Fruit fly (Drosophila melanogaster) whole organism, embryonic: ENCODE results near the gene Frq2.

ENCODE experiments used
- CG11504 ChIP-seq: fragments of 200-800 bp; sonication (Bioruptor generic); optimal IDR thresholded peaks from 3 replicates; lab custom pipeline; 2019; ENCODE audit warnings: missing biosample characterization, mild to moderate bottlenecking, missing genetic modification characterization, moderate library complexity
- CG12236 ChIP-seq: fragments of 200-800 bp; sonication (Bioruptor generic); optimal IDR thresholded peaks from 2 replicates; lab custom pipeline; 2016; ENCODE audit warnings: missing biosample characterization, missing genetic modification characterization
- CG12744 ChIP-seq: fragments of 200-800 bp; sonication (Bioruptor generic); optimal IDR thresholded peaks from 2 replicates; lab custom pipeline; 2016; ENCODE audit warnings: missing biosample characterization, missing genetic modification characterization
- CG14710 ChIP-seq: fragments of 200-800 bp; sonication (Bioruptor generic); optimal IDR thresholded peaks from 3 replicates; lab custom pipeline; 2019; ENCODE audit warnings: missing biosample characterization, mild to moderate bottlenecking, missing genetic modification characterization, moderate library complexity
- CG15601 ChIP-seq: fragments of 200-800 bp; sonication (Bioruptor generic); optimal IDR thresholded peaks from 3 replicates; lab custom pipeline; 2019; ENCODE audit warnings: missing biosample characterization, mild to moderate bottlenecking, missing genetic modification characterization, moderate library complexity
- CG15696 ChIP-seq: fragments of 200-800 bp; sonication (Bioruptor generic); optimal IDR thresholded peaks from 2 replicates; lab custom pipeline; 2019; ENCODE audit warnings: missing biosample characterization, mild to moderate bottlenecking, missing genetic modification characterization, moderate library complexity
- CG1647 ChIP-seq: fragments of 200-800 bp; sonication (Bioruptor generic); optimal IDR thresholded peaks from 3 replicates; lab custom pipeline; 2016; ENCODE audit warnings: missing biosample characterization, missing genetic modification characterization
- CG16815 ChIP-seq: fragments of 200-800 bp; sonication (Bioruptor generic); optimal IDR thresholded peaks from 3 replicates; lab custom pipeline; 2017; ENCODE audit warnings: missing biosample characterization, mild to moderate bottlenecking, missing genetic modification characterization
- CG17361 ChIP-seq: fragments of 200-800 bp; sonication (Bioruptor generic); IDR thresholded peaks from 3 replicates; pipeline ENCODE4 v1.3.6; 2022; ENCODE audit warnings: missing biosample characterization, missing genetic modification characterization
- CG17802 ChIP-seq: fragments of 200-800 bp; sonication (Bioruptor generic); optimal IDR thresholded peaks from 2 replicates; lab custom pipeline; 2018; ENCODE audit warnings: missing biosample characterization, mild to moderate bottlenecking, missing genetic modification characterization, moderate library complexity
- CG2678 ChIP-seq: fragments of 200-800 bp; sonication (Bioruptor generic); optimal IDR thresholded peaks from 3 replicates; lab custom pipeline; 2019; ENCODE audit warnings: missing biosample characterization, mild to moderate bottlenecking, missing genetic modification characterization, moderate library complexity
- CG4360 ChIP-seq: fragments of 200-800 bp; sonication (Bioruptor generic); IDR thresholded peaks from 2 replicates; pipeline ENCODE4 v1.3.6; 2022; ENCODE audit warnings: missing biosample characterization, missing genetic modification characterization
- CG4404 ChIP-seq: fragments of 200-800 bp; sonication (Bioruptor generic); IDR thresholded peaks from 2 replicates; pipeline ENCODE4 v1.3.6; 2022; ENCODE audit warnings: missing biosample characterization, missing genetic modification characterization
- CG6813 ChIP-seq: fragments of 200-800 bp; sonication (Bioruptor generic); optimal IDR thresholded peaks from 2 replicates; lab custom pipeline; 2017; ENCODE audit warnings: missing biosample characterization, missing genetic modification characterization, mild to moderate bottlenecking, moderate library complexity, missing genetic modification reagents
- CG7372 ChIP-seq: fragments of 200-800 bp; sonication (Bioruptor generic); IDR thresholded peaks from 2 replicates; pipeline ENCODE4 v1.3.6; 2022; ENCODE audit warnings: missing biosample characterization, missing genetic modification characterization
- CG7786 ChIP-seq: fragments of 200-800 bp; sonication (Bioruptor generic); optimal IDR thresholded peaks from 2 replicates; lab custom pipeline; 2016; ENCODE audit warnings: missing biosample characterization, missing genetic modification characterization
- CG7839 ChIP-seq: fragments of 200-800 bp; sonication (Bioruptor generic); optimal IDR thresholded peaks from 3 replicates; lab custom pipeline; 2018; ENCODE audit warnings: missing biosample characterization, mild to moderate bottlenecking, missing genetic modification characterization, moderate library complexity
- CG9727 ChIP-seq: fragments of 200-800 bp; sonication (Bioruptor generic); optimal IDR thresholded peaks from 3 replicates; lab custom pipeline; 2017; ENCODE audit warnings: missing biosample characterization, mild to moderate bottlenecking, missing genetic modification characterization
- Dll ChIP-seq: fragments of 200-800 bp; sonication (Bioruptor generic); IDR thresholded peaks from 4 replicates; pipeline ENCODE4 v1.3.6; 2022; ENCODE audit warnings: missing biosample characterization, missing genetic modification characterization; ENCODE audit not compliant: partially characterized antibody
- Fer1 ChIP-seq: fragments of 200-800 bp; sonication (Bioruptor generic); optimal IDR thresholded peaks from 2 replicates; lab custom pipeline; 2017; ENCODE audit warnings: missing biosample characterization, mild to moderate bottlenecking, missing genetic modification characterization
- HLH54F ChIP-seq: fragments of 200-800 bp; sonication (Bioruptor generic); optimal IDR thresholded peaks from 3 replicates; lab custom pipeline; 2016; ENCODE audit warnings: missing biosample characterization, missing genetic modification characterization
- Jarid2 ChIP-seq: fragments of 200-800 bp; sonication (Bioruptor generic); optimal IDR thresholded peaks from 3 replicates; lab custom pipeline; 2017; ENCODE audit warnings: mild to moderate bottlenecking, missing biosample characterization, missing genetic modification reagents, missing genetic modification characterization
- NC2β ChIP-seq: fragments of 200-800 bp; sonication (Bioruptor generic); optimal IDR thresholded peaks from 2 replicates; lab custom pipeline; 2016; ENCODE audit warnings: missing biosample characterization, missing genetic modification characterization
- Nf-YB ChIP-seq: fragments of 200-800 bp; sonication (Bioruptor generic); optimal IDR thresholded peaks from 3 replicates; lab custom pipeline; 2019; ENCODE audit warnings: missing biosample characterization, mild to moderate bottlenecking, missing genetic modification characterization, moderate library complexity
- Oli ChIP-seq: fragments of 200-800 bp; sonication (Bioruptor generic); optimal IDR thresholded peaks from 2 replicates; lab custom pipeline; 2018; ENCODE audit warnings: missing biosample characterization, mild to moderate bottlenecking, missing genetic modification characterization, moderate library complexity
- Opbp ChIP-seq: fragments of 200-800 bp; sonication (Bioruptor generic); IDR thresholded peaks from 3 replicates; pipeline ENCODE4 v1.3.6; 2022; ENCODE audit warnings: missing biosample characterization, missing genetic modification characterization; ENCODE audit not compliant: partially characterized antibody
- Ptx1 ChIP-seq: fragments of 200-800 bp; sonication (Bioruptor generic); IDR thresholded peaks from 2 replicates; pipeline ENCODE4 v1.3.6; 2022; ENCODE audit warnings: missing biosample characterization, missing genetic modification characterization
- Rx ChIP-seq: fragments of 200-800 bp; sonication (Bioruptor generic); IDR thresholded peaks from 2 replicates; pipeline ENCODE4 v1.3.6; 2022; ENCODE audit warnings: missing biosample characterization, missing genetic modification characterization
- Scr ChIP-seq: fragments of 200-800 bp; sonication (Bioruptor generic); IDR thresholded peaks from 2 replicates; pipeline ENCODE4 v1.3.6; 2022; ENCODE audit warnings: missing biosample characterization, missing genetic modification characterization; ENCODE audit not compliant: partially characterized antibody
- Sin3A ChIP-seq: fragments of >200 bp; optimal IDR thresholded peaks from 2 replicates; lab custom pipeline; 2018
- Xbp1 ChIP-seq: fragments of 200-800 bp; sonication (Bioruptor generic); optimal IDR thresholded peaks from 3 replicates; lab custom pipeline; 2016; ENCODE audit warnings: missing biosample characterization, mild to moderate bottlenecking, missing genetic modification characterization
- ac ChIP-seq: fragments of 200-800 bp; sonication (Bioruptor generic); optimal IDR thresholded peaks from 3 replicates; lab custom pipeline; 2017; ENCODE audit warnings: missing biosample characterization, mild to moderate bottlenecking, missing genetic modification characterization
- aop ChIP-seq: fragments of 200-800 bp; sonication (Bioruptor generic); IDR thresholded peaks from 2 replicates; pipeline ENCODE4 v1.3.6; 2022; ENCODE audit warnings: missing biosample characterization, missing genetic modification characterization
- btn ChIP-seq: fragments of 200-800 bp; sonication (Bioruptor generic); optimal IDR thresholded peaks from 2 replicates; lab custom pipeline; 2016; ENCODE audit warnings: missing biosample characterization, missing genetic modification characterization
- dimm ChIP-seq: fragments of 200-800 bp; sonication (Bioruptor generic); IDR thresholded peaks from 2 replicates; pipeline ENCODE4 v1.3.6; 2022; ENCODE audit warnings: missing biosample characterization, missing genetic modification characterization
- disco-r ChIP-seq: fragments of 200-800 bp; sonication (Bioruptor generic); optimal IDR thresholded peaks from 2 replicates; lab custom pipeline; 2016; ENCODE audit warnings: missing biosample characterization, missing genetic modification characterization
- dm ChIP-seq: fragments of 200-800 bp; sonication (Bioruptor generic); optimal IDR thresholded peaks from 3 replicates; lab custom pipeline; 2016; ENCODE audit warnings: missing biosample characterization, missing genetic modification characterization
- dmrt11E ChIP-seq: fragments of 200-800 bp; sonication (Bioruptor generic); optimal IDR thresholded peaks from 3 replicates; lab custom pipeline; 2018; ENCODE audit warnings: missing biosample characterization, mild to moderate bottlenecking, missing genetic modification characterization, moderate library complexity
- gce ChIP-seq: fragments of 200-800 bp; sonication (Bioruptor generic); IDR thresholded peaks from 3 replicates; pipeline ENCODE4 v1.3.6; 2022; ENCODE audit warnings: missing biosample characterization, missing genetic modification characterization
- gfzf ChIP-seq: fragments of 200-800 bp; sonication (Bioruptor generic); optimal IDR thresholded peaks from 2 replicates; lab custom pipeline; 2016; ENCODE audit warnings: missing biosample characterization, mild to moderate bottlenecking, missing genetic modification characterization, moderate library complexity
- gsb-n ChIP-seq: fragments of 200-800 bp; sonication (Bioruptor generic); optimal IDR thresholded peaks from 3 replicates; lab custom pipeline; 2018; ENCODE audit warnings: missing biosample characterization, mild to moderate bottlenecking, missing genetic modification characterization
- h ChIP-seq: fragments of >200 bp; optimal IDR thresholded peaks from 2 replicates; lab custom pipeline; 2017
- inv ChIP-seq: fragments of 200-800 bp; sonication (Bioruptor generic); IDR thresholded peaks from 2 replicates; pipeline ENCODE4 v1.3.6; 2022; ENCODE audit warnings: missing biosample characterization, missing genetic modification characterization; ENCODE audit not compliant: partially characterized antibody
- pita ChIP-seq: fragments of 200-800 bp; sonication (Bioruptor generic); optimal IDR thresholded peaks from 2 replicates; lab custom pipeline; 2017; ENCODE audit warnings: missing biosample characterization, mild to moderate bottlenecking, missing genetic modification characterization
- sens ChIP-seq: fragments of 200-800 bp; sonication (Bioruptor generic); peaks from one replicate; lab custom pipeline; 2016; ENCODE audit warnings: missing biosample characterization, missing genetic modification characterization
- slbo ChIP-seq: fragments of 200-800 bp; sonication (Bioruptor generic); IDR thresholded peaks from 2 replicates; pipeline ENCODE4 v1.3.6; 2022; ENCODE audit warnings: missing biosample characterization, missing genetic modification characterization
- slou ChIP-seq: fragments of 200-800 bp; sonication (Bioruptor generic); optimal IDR thresholded peaks from 3 replicates; lab custom pipeline; 2016; ENCODE audit warnings: missing biosample characterization, missing genetic modification characterization
- sob ChIP-seq: fragments of 200-800 bp; sonication (Bioruptor generic); IDR thresholded peaks from 2 replicates; pipeline ENCODE4 v1.3.6; 2022; ENCODE audit warnings: missing biosample characterization, missing genetic modification characterization
- sqz ChIP-seq: fragments of 200-800 bp; sonication (Bioruptor generic); optimal IDR thresholded peaks from 3 replicates; lab custom pipeline; 2018; ENCODE audit warnings: missing biosample characterization, mild to moderate bottlenecking, missing genetic modification characterization
- trh ChIP-seq: fragments of 200-800 bp; sonication (Bioruptor generic); optimal IDR thresholded peaks from 2 replicates; lab custom pipeline; 2016; ENCODE audit warnings: missing biosample characterization, missing genetic modification characterization
- vfl ChIP-seq: fragments of 200-800 bp; sonication (Bioruptor generic); optimal IDR thresholded peaks from 2 replicates; lab custom pipeline; 2016; ENCODE audit warnings: missing biosample characterization, missing genetic modification characterization
- z ChIP-seq: fragments of 200-800 bp; sonication (Bioruptor generic); IDR thresholded peaks from 3 replicates; pipeline ENCODE4 v1.3.6; 2022; ENCODE audit warnings: missing biosample characterization, missing genetic modification characterization

The Frq2 gene

dm6 chrX:18207533-18207932 is 30.1 kb downstream of the Frq2 start (continued):
- TF ChIP-seq aop (GFP tag; lab: Robert Waterston, UW), result no peak
- peak; percentile 26 for TF ChIP-seq Oli (tag; lab: Kevin White, UChicago)
- TF ChIP-seq ac (GFP tag; lab: Kevin White, UChicago), result no peak
- TF ChIP-seq CG9727, result peak; percentile 34
- TF ChIP-seq Opbp (GFP tag; lab: Robert Waterston, UW), result no peak
- TF ChIP-seq CG2678 (tag; lab: Kevin White, UChicago), result no peak
- peak; percentile 33 for TF ChIP-seq CG14710 (tag; lab: Kevin White, UChicago)
- no peak for TF ChIP-seq Jarid2
- TF ChIP-seq gsb-n (tag; lab: Kevin White, UChicago), result peak; percentile 28
- TF ChIP-seq CG11504 (tag; lab: Kevin White, UChicago), result peak; percentile 7
- no peak for TF ChIP-seq HLH54F (GFP tag; lab: Kevin White, UChicago)
- TF ChIP-seq NC2β (GFP tag; lab: Kevin White, UChicago), result no peak
- TF ChIP-seq vfl (GFP tag; lab: Kevin White, UChicago), result no peak
- TF ChIP-seq Dll (GFP tag; lab: Robert Waterston, UW), result no peak
- TF ChIP-seq CG12236 (GFP tag; lab: Kevin White, UChicago), result no peak
- TF ChIP-seq CG7839 (tag; lab: Kevin White, UChicago), result peak; percentile 37
- TF ChIP-seq Xbp1 (GFP tag; lab: Kevin White, UChicago), result no peak
- TF ChIP-seq CG7372 (GFP tag; lab: Robert Waterston, UW), result no peak
- peak; percentile 27 for TF ChIP-seq sens (GFP tag; lab: Kevin White, UChicago)
- no peak for TF ChIP-seq h (lab: Kevin White, UChicago)
- no peak for TF ChIP-seq gfzf (GFP tag; lab: Kevin White, UChicago)
- no peak for TF ChIP-seq Nf-YB (GFP tag; lab: Kevin White, UChicago)
- no peak for TF ChIP-seq Rx
- no peak for TF ChIP-seq Scr (GFP tag; lab: Robert Waterston, UW)
- TF ChIP-seq gce (GFP tag; lab: Robert Waterston, UW), result no peak
- no peak for TF ChIP-seq Sin3A (lab: Kevin White, UChicago)
- TF ChIP-seq btn (GFP tag; lab: Kevin White, UChicago), result no peak
- TF ChIP-seq CG4404, result peak; percentile 65
- TF ChIP-seq CG7786 (GFP tag; lab: Kevin White, UChicago), result no peak
- TF ChIP-seq Fer1 (GFP tag; lab: Kevin White, UChicago), result no peak
- no peak for TF ChIP-seq dm (GFP tag; lab: Kevin White, UChicago)
- no peak for TF ChIP-seq CG12744 (GFP tag; lab: Kevin White, UChicago)
- peak; percentile 39; the same call in 1 of the 2 replicates for TF ChIP-seq Ptx1 (GFP tag; lab: Robert Waterston, UW)
- no peak for TF ChIP-seq slou
- no peak for TF ChIP-seq pita (GFP tag; lab: Kevin White, UChicago)
- no peak for TF ChIP-seq dimm (GFP tag; lab: Robert Waterston, UW)
- no peak for TF ChIP-seq slbo (GFP tag; lab: Robert Waterston, UW)
- TF ChIP-seq CG17361 (GFP tag; lab: Robert Waterston, UW), result peak; percentile 51; the same call in 2 of the 3 replicates
- TF ChIP-seq CG4360 (GFP tag; lab: Robert Waterston, UW), result no peak
- peak; percentile 2 for TF ChIP-seq CG16815 (GFP tag; lab: Kevin White, UChicago)
- no peak for TF ChIP-seq CG1647 (GFP tag; lab: Kevin White, UChicago)
- peak; percentile 79 for TF ChIP-seq dmrt11E (tag; lab: Kevin White, UChicago)
- TF ChIP-seq CG15601 (tag; lab: Kevin White, UChicago), result peak; percentile 1
- TF ChIP-seq z (GFP tag; lab: Robert Waterston, UW), result no peak
- no peak for TF ChIP-seq disco-r (GFP tag; lab: Kevin White, UChicago)
- TF ChIP-seq inv, result no peak
- no peak for TF ChIP-seq sqz (GFP tag; lab: Kevin White, UChicago)
- no peak for TF ChIP-seq CG17802 (tag; lab: Kevin White, UChicago)
- TF ChIP-seq CG6813, result no peak
- no peak for TF ChIP-seq trh (GFP tag; lab: Kevin White, UChicago)
- peak; percentile 66 for TF ChIP-seq CG15696
- no peak for TF ChIP-seq sob (GFP tag; lab: Robert Waterston, UW)
